Fruit fly (Drosophila melanogaster): ENCODE results near the gene Ugt307A1.

Gene Ugt307A1

dm6 chr2L:7049009-7049647, 18.7 kb upstream of the Ugt307A1 start (continued):
- TF ChIP-seq CG7928 (GFP tag; optimal IDR thresholded peaks at IDR 0.05) (no peak), Hr3 (GFP tag; optimal IDR thresholded peaks at IDR 0.05) (no peak), Lim3 (GFP tag; IDR thresholded peaks at IDR 0.05) (no peak), CG31441 (GFP tag; IDR thresholded peaks at IDR 0.05) (no peak; the same call in 1 of the 2 replicates), Deaf1 (tag; optimal IDR thresholded peaks at IDR 0.05) (peak; percentile 40), disco-r (GFP tag; optimal IDR thresholded peaks at IDR 0.05) (no peak), Dref (GFP tag; IDR thresholded peaks at IDR 0.05) (no peak; the same call in 1 of the 2 replicates), ac (GFP tag; optimal IDR thresholded peaks at IDR 0.05) (no peak), CG18619 (GFP tag; optimal IDR thresholded peaks at IDR 0.05) (no peak), klu (GFP tag; IDR thresholded peaks at IDR 0.05) (no peak), crp (GFP tag; optimal IDR thresholded peaks at IDR 0.05) (no peak), CG10959 (GFP tag; IDR thresholded peaks at IDR 0.05) (no peak), gsb (GFP tag; IDR thresholded peaks at IDR 0.05) (no peak), chif (GFP tag; optimal IDR thresholded peaks at IDR 0.05) (no peak), CHES-1-like (GFP tag; optimal IDR thresholded peaks at IDR 0.05) (no peak), CG32772 (GFP tag; IDR thresholded peaks at IDR 0.05) (no peak), CG10147 (GFP tag; optimal IDR thresholded peaks at IDR 0.05) (peak; percentile 42), peb (GFP tag; IDR thresholded peaks at IDR 0.05) (no peak), CG10654 (GFP tag; optimal IDR thresholded peaks at IDR 0.05) (no peak), CG2712 (tag; optimal IDR thresholded peaks at IDR 0.05) (peak; percentile 27), H2.0 (GFP tag; IDR thresholded peaks at IDR 0.05) (no peak), ash1 (GFP tag; optimal IDR thresholded peaks at IDR 0.05) (peak; percentile 50), luna (GFP tag; optimal IDR thresholded peaks at IDR 0.05) (no peak), Doc3 (GFP tag; IDR thresholded peaks at IDR 0.05; ENCODE audit: partially characterized antibody) (peak; percentile 80), row (GFP tag; IDR thresholded peaks at IDR 0.05) (peak; percentile 93), Bgb (GFP tag; IDR thresholded peaks at IDR 0.05; ENCODE audit: partially characterized antibody) (peak; percentile 99), D19B (GFP tag; optimal IDR thresholded peaks at IDR 0.05) (peak; percentile 99), HLH3B (GFP tag; IDR thresholded peaks at IDR 0.05) (peak; percentile 52; the same call in 1 of the 2 replicates), CG33557 (GFP tag; optimal IDR thresholded peaks at IDR 0.05) (peak; percentile 16), fd64A (GFP tag; optimal IDR thresholded peaks at IDR 0.05) (no peak), Dad (GFP tag; optimal IDR thresholded peaks at IDR 0.05) (no peak), CG17829 (tag; optimal IDR thresholded peaks at IDR 0.05) (peak; percentile 43), Mrtf (GFP tag; IDR thresholded peaks at IDR 0.05) (no peak), CG8290 (GFP tag; optimal IDR thresholded peaks at IDR 0.05) (peak; percentile 24), CG8290 (tag; optimal IDR thresholded peaks at IDR 0.05) (peak in 1 of 2 experiments; percentile 86), GATAe (GFP tag; conservative IDR thresholded peaks at IDR 0.05) (no peak), CG13424 (tag; optimal IDR thresholded peaks at IDR 0.05) (no peak), CG8089 (GFP tag; optimal IDR thresholded peaks at IDR 0.05) (no peak), Atf3 (GFP tag; optimal IDR thresholded peaks at IDR 0.05) (no peak), salm (tag; optimal IDR thresholded peaks at IDR 0.05) (no peak), Mes4 (GFP tag; optimal IDR thresholded peaks at IDR 0.05) (peak; percentile 35), CG12942 (GFP tag; optimal IDR thresholded peaks at IDR 0.05) (no peak), en (GFP tag; optimal IDR thresholded peaks at IDR 0.05) (no peak), Fer3 (tag; optimal IDR thresholded peaks at IDR 0.05) (no peak), bcd (GFP tag; optimal IDR thresholded peaks at IDR 0.05) (no peak), CG17568 (GFP tag; optimal IDR thresholded peaks at IDR 0.05) (no peak), CG6254 (GFP tag; optimal IDR thresholded peaks at IDR 0.05) (no peak), nmo (GFP tag; optimal IDR thresholded peaks at IDR 0.05) (no peak), HHEX (GFP tag; optimal IDR thresholded peaks at IDR 0.05) (no peak), bbx (GFP tag; IDR thresholded peaks at IDR 0.05; ENCODE audit: partially characterized antibody) (peak; percentile 99), CG3726 (GFP tag; IDR thresholded peaks at IDR 0.05) (no peak)
